Worm (Caenorhabditis elegans) whole organism, L4/young adult: ENCODE results near the gene eps-8.

Experiments
- W03F9.2 ChIP-seq: fragments of 150-350 bp; optimal IDR thresholded peaks from 2 replicates; lab custom pipeline; 2014; ENCODE audit warnings: missing biosample characterization, missing genetic modification characterization
- dao-5 ChIP-seq: sonication (generic microtip); optimal IDR thresholded peaks from 2 replicates; lab custom pipeline; 2016; ENCODE audit warnings: missing genotype, missing genetic modification characterization, moderate library complexity, missing compliant biosample characterization
- him-1 ChIP-seq: sonication (generic microtip); optimal IDR thresholded peaks from 2 replicates; lab custom pipeline; 2016; ENCODE audit warnings: missing genotype, missing genetic modification reagents, missing genetic modification characterization, missing compliant biosample characterization

ce11 chrIV:14890914-14891313, 11.6 kb downstream of the eps-8 start:
- no peak for TF ChIP-seq dao-5 (tag; lab: Kevin White, UChicago)
- no peak for TF ChIP-seq W03F9.2
- TF ChIP-seq him-1 (tag; lab: Kevin White, UChicago): no peak
